Worm (Caenorhabditis elegans): ENCODE results near the gene C07A9.9.

ce11 chrIII:9704606-9704938, 37.1 kb upstream of the C07A9.9 start:
- TF ChIP-seq lsy-2 (tag; optimal IDR thresholded peaks at IDR 0.05) (no peak), mep-1 (tag; optimal IDR thresholded peaks at IDR 0.05) (no peak), rnt-1 (tag; optimal IDR thresholded peaks at IDR 0.05) (no peak), nhr-28 (tag; optimal IDR thresholded peaks at IDR 0.05) (no peak), elt-2 (tag; optimal IDR thresholded peaks at IDR 0.05) (no peak), nhr-237 (tag; optimal IDR thresholded peaks at IDR 0.05) (no peak), ama-1 (optimal IDR thresholded peaks at IDR 0.05) (no peak)
